Worm (Caenorhabditis elegans): Measurements from ENCODE around the gene C16C4.1.

DNA sequence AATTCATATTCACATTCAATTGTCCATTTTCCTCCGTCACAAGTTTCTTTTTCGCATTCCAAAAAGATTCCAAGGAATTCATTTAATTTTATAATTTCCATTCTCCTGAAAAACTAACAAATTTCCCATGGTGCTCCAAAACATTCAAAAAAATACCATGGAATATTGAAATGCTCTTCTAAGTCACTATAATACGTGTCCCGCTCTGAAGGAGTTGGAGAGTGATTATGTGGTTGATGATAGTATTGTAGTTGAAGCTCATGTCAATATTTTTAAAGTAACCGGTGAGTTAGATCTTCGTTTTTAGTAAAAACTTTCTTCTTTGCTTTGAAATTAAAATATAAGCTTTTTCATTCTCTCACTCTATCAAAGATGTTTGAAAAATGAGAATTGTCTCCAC lies 3.3 kb upstream of the C16C4.1 start, which contains the start of gene math-9:
- TF ChIP-seq fos-1 (tag; optimal IDR thresholded peaks at IDR 0.05) (no peak), lin-39 (tag; optimal IDR thresholded peaks at IDR 0.05) (no peak), sma-9 (GFP tag; optimal IDR thresholded peaks at IDR 0.05) (no peak), sma-9 (tag; optimal IDR thresholded peaks at IDR 0.05) (no peak), unc-62 (GFP tag; optimal IDR thresholded peaks at IDR 0.05) (no peak), R02D3.7 (tag; optimal IDR thresholded peaks at IDR 0.05) (no peak), nhr-25 (tag; optimal IDR thresholded peaks at IDR 0.05) (no peak), peb-1 (tag; optimal IDR thresholded peaks at IDR 0.05) (no peak), elt-1 (tag; optimal IDR thresholded peaks at IDR 0.05) (no peak)
